Worm (Caenorhabditis elegans) whole organism, L4 larva: ENCODE data around the gene F13A7.7.

Experiments used
- D1046.2 ChIP-seq: fragments of 200-800 bp; sonication (Bioruptor generic); IDR thresholded peaks from 2 replicates; pipeline ENCODE4 v1.3.6; 2022; ENCODE audit warnings: missing genetic modification characterization, missing compliant biosample characterization
- F26F4.8 ChIP-seq: fragments of 200-800 bp; sonication (Bioruptor generic); conservative IDR thresholded peaks from 2 replicates; pipeline ENCODE4 v1.3.6; 2022; ENCODE audit warnings: missing genetic modification characterization, missing compliant biosample characterization
- F37D6.2 ChIP-seq: sonication (generic microtip); optimal IDR thresholded peaks from 2 replicates; lab custom pipeline; 2016; ENCODE audit warnings: mild to moderate bottlenecking, missing genetic modification characterization, missing compliant biosample characterization
- T20F7.1 ChIP-seq: fragments of 200-800 bp; sonication (Bioruptor generic); optimal IDR thresholded peaks from 2 replicates; lab custom pipeline; 2018; ENCODE audit warnings: mild to moderate bottlenecking, missing genetic modification characterization, missing compliant biosample characterization
- Y5F2A.4 ChIP-seq: fragments of 200-800 bp; sonication (Bioruptor generic); optimal IDR thresholded peaks from 2 replicates; lab custom pipeline; 2018; ENCODE audit warnings: mild to moderate bottlenecking, missing genetic modification characterization, missing compliant biosample characterization
- ZK337.2 ChIP-seq: fragments of 200-800 bp; sonication (Bioruptor generic); IDR thresholded peaks from 2 replicates; pipeline ENCODE4 v1.3.6; 2022; ENCODE audit warnings: missing genetic modification reagents, missing genetic modification characterization, missing compliant biosample characterization
- arid-1 ChIP-seq: fragments of 200-800 bp; sonication (Bioruptor generic); conservative IDR thresholded peaks from 2 replicates; pipeline ENCODE4 v1.3.6; 2022; ENCODE audit warnings: missing genetic modification reagents, missing genetic modification characterization, missing compliant biosample characterization
- ceh-32 ChIP-seq: sonication (generic microtip); optimal IDR thresholded peaks from 2 replicates; lab custom pipeline; 2016; ENCODE audit warnings: mild to moderate bottlenecking, missing genetic modification characterization, missing compliant biosample characterization; ENCODE audit not compliant: poor library complexity
- ceh-44 ChIP-seq: fragments of 200-800 bp; sonication (Bioruptor generic); IDR thresholded peaks from 2 replicates; pipeline ENCODE4 v1.3.6; 2022; ENCODE audit warnings: missing genetic modification reagents, missing genetic modification characterization, missing compliant biosample characterization
- ceh-82 ChIP-seq: sonication (generic microtip); optimal IDR thresholded peaks from 2 replicates; lab custom pipeline; 2017; ENCODE audit warnings: missing biosample characterization, missing genetic modification characterization
- daf-16 ChIP-seq, 3 experiments: sonication (generic microtip); optimal IDR thresholded peaks; 2 replicates each; lab custom pipeline; 2016 to 2017; ENCODE audit warnings: missing genetic modification characterization in 3 of 3, missing genetic modification reagents in 3 of 3, mild to moderate bottlenecking in 2 of 3, missing compliant biosample characterization in 2 of 3, missing biosample characterization in 1 of 3, moderate library complexity in 1 of 3
- dmd-8 ChIP-seq: fragments of 200-800 bp; sonication (Bioruptor generic); IDR thresholded peaks from 2 replicates; pipeline ENCODE4 v1.3.6; 2022; ENCODE audit warnings: missing genetic modification characterization, missing compliant biosample characterization
- dpl-1 ChIP-seq: fragments of 150-350 bp; optimal IDR thresholded peaks from 2 replicates; lab custom pipeline; 2014; ENCODE audit warnings: missing biosample characterization, missing genetic modification reagents, missing genetic modification characterization
- dve-1 ChIP-seq: sonication (generic microtip); optimal IDR thresholded peaks from 2 replicates; lab custom pipeline; 2017; ENCODE audit warnings: antibody characterized with exemption, mild to moderate bottlenecking, missing genetic modification characterization, missing compliant biosample characterization; ENCODE audit not compliant: insufficient read depth
- egl-43 ChIP-seq: fragments of 200-800 bp; sonication (Bioruptor generic); IDR thresholded peaks from 2 replicates; pipeline ENCODE4 v1.3.6; 2022; ENCODE audit warnings: missing genetic modification reagents, missing genetic modification characterization, missing compliant biosample characterization
- fos-1 ChIP-seq: fragments of 150-350 bp; optimal IDR thresholded peaks from 2 replicates; lab custom pipeline; 2014; ENCODE audit warnings: missing biosample characterization, missing genetic modification characterization
- hif-1 ChIP-seq, 2 experiments: sonication (generic microtip); optimal IDR thresholded peaks; 2 replicates each; lab custom pipeline; 2016 to 2017; ENCODE audit warnings: missing compliant biosample characterization in 2 of 2, missing genetic modification characterization in 2 of 2, missing genetic modification reagents in 2 of 2, missing genotype in 2 of 2, mild to moderate bottlenecking in 1 of 2
- hlh-30 ChIP-seq: sonication (generic microtip); optimal IDR thresholded peaks from 2 replicates; lab custom pipeline; 2017; ENCODE audit warnings: antibody characterized with exemption, mild to moderate bottlenecking, missing genetic modification characterization, missing compliant biosample characterization; ENCODE audit not compliant: insufficient read depth
- hmg-1.1 ChIP-seq: fragments of 200-800 bp; sonication (Bioruptor generic); IDR thresholded peaks from 2 replicates; pipeline ENCODE4 v1.3.6; 2022; ENCODE audit warnings: missing genetic modification reagents, missing genetic modification characterization, missing compliant biosample characterization
- jun-1 ChIP-seq: fragments of 150-350 bp; optimal IDR thresholded peaks from 2 replicates; lab custom pipeline; 2014; ENCODE audit warnings: missing biosample characterization, missing genetic modification reagents, missing genetic modification characterization
- lin-13 ChIP-seq: fragments of 150-350 bp; optimal IDR thresholded peaks from 2 replicates; lab custom pipeline; 2014; ENCODE audit warnings: missing biosample characterization, missing genetic modification reagents, missing genetic modification characterization
- lir-3 ChIP-seq: sonication (generic microtip); optimal IDR thresholded peaks from 2 replicates; lab custom pipeline; 2016; ENCODE audit warnings: mild to moderate bottlenecking, missing genetic modification characterization, missing compliant biosample characterization
- lsy-2 ChIP-seq, 2 experiments: fragments of 150-350 bp in 1 of 2; sonication (generic microtip) in 1 of 2; optimal IDR thresholded peaks; 2 replicates each; lab custom pipeline; 2014 to 2017; ENCODE audit warnings: missing biosample characterization in 2 of 2, missing genetic modification characterization in 2 of 2
- madf-5 ChIP-seq, 2 experiments: fragments of 200-800 bp; sonication (Bioruptor generic); IDR thresholded peaks; 2 replicates each; pipeline ENCODE4 v1.3.6; 2022; ENCODE audit warnings: missing compliant biosample characterization in 2 of 2, missing genetic modification characterization in 2 of 2
- mdl-1 ChIP-seq, 2 experiments: fragments of 150-350 bp in 1 of 2; sonication (generic microtip) in 1 of 2; optimal IDR thresholded peaks; 2 replicates each; lab custom pipeline; 2014 to 2017; ENCODE audit warnings: missing biosample characterization in 2 of 2, missing genetic modification characterization in 2 of 2
- mdt-29 ChIP-seq: fragments of 200-800 bp; sonication (Bioruptor generic); IDR thresholded peaks from 2 replicates; pipeline ENCODE4 v1.3.6; 2022; ENCODE audit warnings: missing genetic modification reagents, missing genetic modification characterization, missing compliant biosample characterization
- mep-1 ChIP-seq: fragments of 150-350 bp; sonication (generic microtip); optimal IDR thresholded peaks from 3 replicates; lab custom pipeline; 2014; ENCODE audit warnings: missing biosample characterization, missing genetic modification characterization
- mes-2 ChIP-seq: sonication (generic microtip); optimal IDR thresholded peaks from 2 replicates; lab custom pipeline; 2016; ENCODE audit warnings: missing genotype, mild to moderate bottlenecking, missing genetic modification characterization, missing compliant biosample characterization; ENCODE audit not compliant: poor library complexity, severe bottlenecking
- mxl-2 ChIP-seq: fragments of 200-800 bp; sonication (Bioruptor generic); conservative IDR thresholded peaks from 2 replicates; pipeline ENCODE4 v1.3.6; 2022; ENCODE audit warnings: missing genetic modification reagents, missing genetic modification characterization, missing compliant biosample characterization
- mxl-3 ChIP-seq: fragments of 200-800 bp; sonication (Bioruptor generic); optimal IDR thresholded peaks from 2 replicates; lab custom pipeline; 2018; ENCODE audit warnings: mild to moderate bottlenecking, missing genetic modification characterization, missing compliant biosample characterization
- nhr-102 ChIP-seq: sonication (generic microtip); optimal IDR thresholded peaks from 2 replicates; lab custom pipeline; 2016; ENCODE audit warnings: mild to moderate bottlenecking, missing genetic modification characterization, moderate library complexity, missing compliant biosample characterization
- nhr-237 ChIP-seq: sonication (generic microtip); optimal IDR thresholded peaks from 2 replicates; lab custom pipeline; 2017; ENCODE audit warnings: missing biosample characterization, missing genetic modification characterization
- nhr-28 ChIP-seq: fragments of 150-350 bp; optimal IDR thresholded peaks from 2 replicates; lab custom pipeline; 2014; ENCODE audit warnings: missing biosample characterization, missing genetic modification characterization
- nhr-41 ChIP-seq: fragments of 200-800 bp; sonication (Bioruptor generic); IDR thresholded peaks from 2 replicates; pipeline ENCODE4 v1.3.6; 2022; ENCODE audit warnings: missing genetic modification reagents, missing genetic modification characterization, missing compliant biosample characterization
- nhr-42 ChIP-seq: fragments of 200-800 bp; sonication (Bioruptor generic); IDR thresholded peaks from 2 replicates; pipeline ENCODE4 v1.3.6; 2022; ENCODE audit warnings: missing genetic modification characterization, missing compliant biosample characterization
- nhr-48 ChIP-seq: sonication (generic microtip); optimal IDR thresholded peaks from 2 replicates; lab custom pipeline; 2016; ENCODE audit warnings: mild to moderate bottlenecking, missing genetic modification characterization, missing compliant biosample characterization
- nhr-6 ChIP-seq: fragments of 150-350 bp; optimal IDR thresholded peaks from 2 replicates; lab custom pipeline; 2014; ENCODE audit warnings: missing biosample characterization, missing genetic modification characterization
- nhr-76 ChIP-seq: fragments of 150-350 bp; optimal IDR thresholded peaks from 2 replicates; lab custom pipeline; 2014; ENCODE audit warnings: missing biosample characterization, missing genetic modification characterization
- nhr-77 ChIP-seq: fragments of 150-350 bp; optimal IDR thresholded peaks from 2 replicates; lab custom pipeline; 2014; ENCODE audit warnings: missing biosample characterization, missing genetic modification characterization
- pha-4 ChIP-seq, 2 experiments: fragments of 150-350 bp in 1 of 2; fragments of 200-800 bp in 1 of 2; sonication (Bioruptor generic) in 1 of 2; IDR thresholded peaks in 1 of 2; optimal IDR thresholded peaks in 1 of 2; 2 replicates each; pipeline versions ENCODE4 v1.3.6 to Lab custom; 2014 to 2022; ENCODE audit warnings: missing genetic modification characterization in 2 of 2, missing genetic modification reagents in 2 of 2, missing biosample characterization in 1 of 2, missing compliant biosample characterization in 1 of 2
- php-3 ChIP-seq: fragments of 200-800 bp; sonication (Bioruptor generic); IDR thresholded peaks from 2 replicates; pipeline ENCODE4 v1.3.6; 2022; ENCODE audit warnings: missing genetic modification reagents, missing genetic modification characterization, missing compliant biosample characterization
- sdz-12 ChIP-seq: fragments of 200-800 bp; sonication (Bioruptor generic); optimal IDR thresholded peaks from 2 replicates; lab custom pipeline; 2018; ENCODE audit warnings: mild to moderate bottlenecking, missing genetic modification characterization, missing compliant biosample characterization
- snpc-1.2 ChIP-seq: fragments of 200-800 bp; sonication (Bioruptor generic); IDR thresholded peaks from 2 replicates; pipeline ENCODE4 v1.3.6; 2022; ENCODE audit warnings: missing genetic modification reagents, missing genetic modification characterization, missing compliant biosample characterization
- snpc-4 ChIP-seq: fragments of 150-350 bp; optimal IDR thresholded peaks from 2 replicates; lab custom pipeline; 2014; ENCODE audit warnings: missing biosample characterization, missing genetic modification characterization
- tra-1 ChIP-seq: fragments of 200-800 bp; sonication (Bioruptor generic); IDR thresholded peaks from 2 replicates; pipeline ENCODE4 v1.3.6; 2022; ENCODE audit warnings: missing genetic modification reagents, missing genetic modification characterization, missing compliant biosample characterization
- zfp-3 ChIP-seq: fragments of 200-800 bp; sonication (Bioruptor generic); conservative IDR thresholded peaks from 2 replicates; pipeline ENCODE4 v1.3.6; 2022; ENCODE audit warnings: missing genetic modification reagents, missing genetic modification characterization, missing compliant biosample characterization
- zip-11 ChIP-seq: fragments of 200-800 bp; sonication (Bioruptor generic); IDR thresholded peaks from 2 replicates; pipeline ENCODE4 v1.3.6; 2022; ENCODE audit warnings: missing genetic modification characterization, missing compliant biosample characterization
- ztf-11 ChIP-seq: fragments of 150-350 bp; optimal IDR thresholded peaks from 2 replicates; lab custom pipeline; 2014; ENCODE audit warnings: missing biosample characterization, missing genetic modification characterization
- ztf-7 ChIP-seq: fragments of 150-350 bp; optimal IDR thresholded peaks from 2 replicates; lab custom pipeline; 2014; ENCODE audit warnings: missing biosample characterization, missing genetic modification characterization

F13A7.7 gene

ce11 chrV:16355941-16356340 lies 27.7 kb downstream of the F13A7.7 start (continued):
- peak; percentile 78 for TF ChIP-seq arid-1 (GFP tag; lab: Robert Waterston, UW)
- no peak for TF ChIP-seq ceh-82 (tag; lab: Kevin White, UChicago)
- peak; percentile 56 to 67 for TF ChIP-seq daf-16 (GFP tag; optimal IDR thresholded peaks at IDR 0.05; lab: Kevin White, UChicago)
- TF ChIP-seq daf-16 (tag; optimal IDR thresholded peaks at IDR 0.05; lab: Kevin White, UChicago), result peak; percentile 68
- peak; percentile 93 for TF ChIP-seq nhr-77 (tag; lab: Kevin White, UChicago)
- TF ChIP-seq jun-1 (tag; lab: Kevin White, UChicago), result peak; percentile 80
- no peak for TF ChIP-seq ceh-32 (tag; lab: Kevin White, UChicago)
- peak; percentile 75 for TF ChIP-seq nhr-102 (tag; lab: Kevin White, UChicago)
- TF ChIP-seq php-3 (GFP tag; lab: Robert Waterston, UW), result peak; percentile 89
- TF ChIP-seq egl-43, result peak; percentile 88
- no peak for TF ChIP-seq nhr-237 (tag; lab: Kevin White, UChicago)
- TF ChIP-seq sdz-12 (GFP tag; lab: Kevin White, UChicago), result peak; percentile 47
- TF ChIP-seq fos-1 (tag; lab: Kevin White, UChicago), result no peak
- TF ChIP-seq mes-2, result peak; percentile 78
- no peak for TF ChIP-seq lir-3 (tag; lab: Kevin White, UChicago)
- TF ChIP-seq ZK337.2 (GFP tag; lab: Robert Waterston, UW), result no peak
- no peak for TF ChIP-seq snpc-1.2 (GFP tag; lab: Robert Waterston, UW)
- no peak for TF ChIP-seq nhr-41 (GFP tag; lab: Robert Waterston, UW)
- TF ChIP-seq hmg-1.1 (GFP tag; lab: Robert Waterston, UW), result peak; percentile 98
- TF ChIP-seq tra-1 (GFP tag; lab: Robert Waterston, UW), result peak; percentile 92
- no peak for TF ChIP-seq ztf-11 (tag; lab: Kevin White, UChicago)
- TF ChIP-seq T20F7.1 (GFP tag; lab: Kevin White, UChicago), result no peak
- TF ChIP-seq nhr-6 (tag; lab: Kevin White, UChicago), result peak; percentile 79
- TF ChIP-seq mdt-29 (GFP tag; lab: Robert Waterston, UW), result no peak
- TF ChIP-seq zfp-3, result no peak; the same call in 1 of the 2 replicates
- TF ChIP-seq madf-5 (GFP tag; IDR thresholded peaks at IDR 0.05; lab: Robert Waterston, UW), result no peak
- no peak for TF ChIP-seq nhr-76 (tag; lab: Kevin White, UChicago)
- TF ChIP-seq dmd-8 (GFP tag; lab: Robert Waterston, UW), result 0 out of 2 replicates have a peak, but pooled peaks have one; percentile 54
- no peak for TF ChIP-seq F26F4.8 (GFP tag; lab: Robert Waterston, UW)
- no peak for TF ChIP-seq Y5F2A.4 (GFP tag; lab: Kevin White, UChicago)

ce11 chrV:16354675-16355074 lies 29.0 kb downstream of the F13A7.7 start:
- peak; percentile 28 for TF ChIP-seq dve-1
- no peak for TF ChIP-seq lin-13
- no peak for TF ChIP-seq D1046.2 (GFP tag; lab: Robert Waterston, UW)
- peak; percentile 14 for TF ChIP-seq nhr-28 (tag; lab: Kevin White, UChicago)
- no peak for TF ChIP-seq F37D6.2
- TF ChIP-seq hlh-30, result peak; percentile 46
- TF ChIP-seq nhr-41 (GFP tag; lab: Robert Waterston, UW), result no peak
- TF ChIP-seq nhr-42 (GFP tag; lab: Robert Waterston, UW), result no peak
- TF ChIP-seq dpl-1 (GFP tag; lab: Kevin White, UChicago), result no peak
- TF ChIP-seq ceh-44 (GFP tag; lab: Robert Waterston, UW), result no peak
- TF ChIP-seq mdl-1 (tag; optimal IDR thresholded peaks at IDR 0.05; lab: Kevin White, UChicago), result peak in 1 of 2 experiments; percentile 51
- no peak for TF ChIP-seq mxl-2 (GFP tag; lab: Robert Waterston, UW)
- no peak for TF ChIP-seq arid-1 (GFP tag; lab: Robert Waterston, UW)
- no peak for TF ChIP-seq pha-4 (GFP tag; IDR thresholded peaks at IDR 0.05; lab: Robert Waterston, UW)
- TF ChIP-seq pha-4 (tag; optimal IDR thresholded peaks at IDR 0.05; lab: Kevin White, UChicago), result no peak
- TF ChIP-seq mxl-3, result peak; percentile 47
- TF ChIP-seq lsy-2 (tag; optimal IDR thresholded peaks at IDR 0.05; lab: Kevin White, UChicago), result peak in 1 of 2 experiments; percentile 31
- no peak for TF ChIP-seq ztf-7 (tag; lab: Kevin White, UChicago)
- no peak for TF ChIP-seq T20F7.1 (GFP tag; lab: Kevin White, UChicago)
- TF ChIP-seq snpc-4 (tag; lab: Kevin White, UChicago), result no peak
- TF ChIP-seq zip-11 (GFP tag; lab: Robert Waterston, UW), result no peak
- TF ChIP-seq nhr-48 (tag; lab: Kevin White, UChicago), result no peak
- TF ChIP-seq mep-1 (tag; lab: Kevin White, UChicago), result peak; percentile 0
- no peak for TF ChIP-seq hif-1 (tag; optimal IDR thresholded peaks at IDR 0.05; lab: Kevin White, UChicago)
- TF ChIP-seq daf-16 (GFP tag; optimal IDR thresholded peaks at IDR 0.05; lab: Kevin White, UChicago), result no peak
- peak; percentile 12 for TF ChIP-seq daf-16 (tag; optimal IDR thresholded peaks at IDR 0.05; lab: Kevin White, UChicago)
